Worm (Caenorhabditis elegans) whole organism, L3 larva: Measurements from ENCODE around the gene C29E4.15.

Experiments
- ceh-9 ChIP-seq: sonication (generic microtip); optimal IDR thresholded peaks from 2 replicates; lab custom pipeline; 2018; ENCODE audit warnings: missing biosample characterization, missing genetic modification characterization
- egl-27 ChIP-seq: sonication (generic microtip); optimal IDR thresholded peaks from 4 replicates; lab custom pipeline; 2017; ENCODE audit warnings: missing biosample characterization, missing genetic modification reagents, missing genetic modification characterization
- mml-1 ChIP-seq: fragments of 150-350 bp; sonication (generic microtip); optimal IDR thresholded peaks from 3 replicates; lab custom pipeline; 2014; ENCODE audit warnings: missing biosample characterization, missing genetic modification characterization
- nhr-25 ChIP-seq: sonication (generic microtip); optimal IDR thresholded peaks from 2 replicates; lab custom pipeline; 2017; ENCODE audit warnings: missing biosample characterization, missing genetic modification characterization
- nhr-77 ChIP-seq: fragments of 150-350 bp; optimal IDR thresholded peaks from 2 replicates; lab custom pipeline; 2014; ENCODE audit warnings: missing biosample characterization, missing genetic modification characterization
- pha-4 ChIP-seq: fragments of 150-350 bp; optimal IDR thresholded peaks from 2 replicates; lab custom pipeline; 2014; ENCODE audit warnings: missing biosample characterization, missing genetic modification reagents, missing genetic modification characterization
- skn-1 ChIP-seq: fragments of 150-350 bp; optimal IDR thresholded peaks from 2 replicates; lab custom pipeline; 2014; ENCODE audit warnings: missing biosample characterization, missing genetic modification characterization

DNA sequence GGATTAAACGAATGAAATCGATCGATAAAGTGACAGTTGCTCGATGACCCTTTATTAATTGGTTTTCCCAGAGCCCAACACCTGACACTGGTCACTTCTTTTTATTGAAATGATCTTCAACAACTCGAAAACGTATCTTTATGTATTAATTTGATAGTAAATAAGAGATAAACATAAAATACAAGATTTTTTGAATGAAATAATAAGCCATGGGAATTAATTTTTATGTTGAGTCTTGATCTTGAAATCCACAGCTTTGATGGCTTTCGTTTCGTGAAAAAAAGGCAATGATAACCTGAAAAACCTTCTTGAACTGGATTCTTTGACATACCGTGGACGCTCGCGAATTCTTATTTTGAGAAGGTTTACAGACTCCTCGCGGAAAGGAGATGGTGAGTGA lies 44.9 kb upstream of the C29E4.15 start, which contains the start of gene pcp-5:
- TF ChIP-seq ceh-9 (tag; lab: Kevin White, UChicago) (no peak), egl-27 (tag; lab: Kevin White, UChicago) (no peak), skn-1 (no peak), pha-4 (tag; lab: Kevin White, UChicago) (no peak), nhr-25 (no peak), mml-1 (tag; lab: Kevin White, UChicago) (no peak), nhr-77 (tag; lab: Kevin White, UChicago) (no peak)
